Worm (Caenorhabditis elegans): ENCODE results near the gene K08D8.4.

The K08D8.4 gene

ce11 chrIV:12859797-12860196, 50.0 kb downstream of the K08D8.4 start, which contains the start of gene gcy-18:
TSS of gene gcy-18 (plus strand) at chrIV:12860097.
- TF ChIP-seq sptf-1 (tag; optimal IDR thresholded peaks at IDR 0.05) (no peak), sem-2 (GFP tag; optimal IDR thresholded peaks at IDR 0.05) (no peak), zip-8 (tag; optimal IDR thresholded peaks at IDR 0.05) (no peak), ceh-43 (GFP tag; optimal IDR thresholded peaks at IDR 0.05) (no peak), unc-120 (tag; optimal IDR thresholded peaks at IDR 0.05; ENCODE audit: poor library complexity, severe bottlenecking) (no peak), nhr-76 (tag; optimal IDR thresholded peaks at IDR 0.05) (no peak), nhr-237 (tag; optimal IDR thresholded peaks at IDR 0.05) (no peak), cnd-1 (tag; optimal IDR thresholded peaks at IDR 0.05) (no peak), elt-3 (tag; optimal IDR thresholded peaks at IDR 0.05) (no peak), ceh-83 (GFP tag; optimal IDR thresholded peaks at IDR 0.05) (no peak), bed-3 (GFP tag; optimal IDR thresholded peaks at IDR 0.05) (no peak), lin-32 (GFP tag; optimal IDR thresholded peaks at IDR 0.05) (no peak), ceh-39 (tag; optimal IDR thresholded peaks at IDR 0.05) (no peak), ztf-11 (tag; optimal IDR thresholded peaks at IDR 0.05) (no peak), nhr-2 (tag; optimal IDR thresholded peaks at IDR 0.05) (no peak), elt-1 (tag; optimal IDR thresholded peaks at IDR 0.05; ENCODE audit: borderline replicate concordance, insufficient read depth) (no peak)

Measured in whole organism, mixed stage, embryonic.